Fruit fly (Drosophila melanogaster) whole organism, embryonic: Measurements from ENCODE around the gene Gr21a.

ENCODE experiments used
- Adf1 ChIP-seq: fragments of 200-800 bp; sonication (Bioruptor generic); IDR thresholded peaks from 2 replicates; pipeline ENCODE4 v1.3.6; 2022; ENCODE audit warnings: missing biosample characterization, missing genetic modification characterization
- Antp ChIP-seq: fragments of 200-800 bp; sonication (Bioruptor generic); optimal IDR thresholded peaks from 3 replicates; lab custom pipeline; 2016; ENCODE audit warnings: missing biosample characterization, missing genetic modification characterization
- Bteb2 ChIP-seq: fragments of 200-800 bp; sonication (Bioruptor generic); optimal IDR thresholded peaks from 2 replicates; lab custom pipeline; 2016; ENCODE audit warnings: missing biosample characterization, missing genetic modification characterization
- CG10654 ChIP-seq: fragments of 200-800 bp; sonication (Bioruptor generic); optimal IDR thresholded peaks from 2 replicates; lab custom pipeline; 2016; ENCODE audit warnings: missing biosample characterization, missing genetic modification characterization
- CG12236 ChIP-seq: fragments of 200-800 bp; sonication (Bioruptor generic); optimal IDR thresholded peaks from 2 replicates; lab custom pipeline; 2016; ENCODE audit warnings: missing biosample characterization, missing genetic modification characterization
- CG12299 ChIP-seq: fragments of 200-800 bp; sonication (Bioruptor generic); optimal IDR thresholded peaks from 2 replicates; lab custom pipeline; 2018; ENCODE audit warnings: missing biosample characterization, mild to moderate bottlenecking, missing genetic modification characterization
- CG13894 ChIP-seq: fragments of 200-800 bp; sonication (Bioruptor generic); optimal IDR thresholded peaks from 3 replicates; lab custom pipeline; 2018; ENCODE audit warnings: missing biosample characterization, mild to moderate bottlenecking, missing genetic modification characterization, moderate library complexity
- CG1529 ChIP-seq: fragments of 200-800 bp; sonication (Bioruptor generic); optimal IDR thresholded peaks from 3 replicates; lab custom pipeline; 2018; ENCODE audit warnings: missing biosample characterization, missing genetic modification characterization
- CG15514 ChIP-seq: fragments of 200-800 bp; sonication (Bioruptor generic); optimal IDR thresholded peaks from 3 replicates; lab custom pipeline; 2017; ENCODE audit warnings: missing biosample characterization, missing genetic modification characterization, mild to moderate bottlenecking, moderate library complexity, missing genetic modification reagents
- CG15601 ChIP-seq: fragments of 200-800 bp; sonication (Bioruptor generic); optimal IDR thresholded peaks from 3 replicates; lab custom pipeline; 2019; ENCODE audit warnings: missing biosample characterization, mild to moderate bottlenecking, missing genetic modification characterization, moderate library complexity
- CG16779 ChIP-seq: fragments of 200-800 bp; sonication (Bioruptor generic); IDR thresholded peaks from 2 replicates; pipeline ENCODE4 v1.3.6; 2022; ENCODE audit warnings: missing biosample characterization, missing genetic modification characterization
- CG16863 ChIP-seq: fragments of 200-800 bp; sonication (Bioruptor generic); optimal IDR thresholded peaks from 3 replicates; lab custom pipeline; 2016; ENCODE audit warnings: missing biosample characterization, missing genetic modification characterization
- CG18764 ChIP-seq: fragments of 200-800 bp; sonication (Bioruptor generic); optimal IDR thresholded peaks from 3 replicates; lab custom pipeline; 2016; ENCODE audit warnings: missing biosample characterization, missing genetic modification characterization
- CG2129 ChIP-seq: fragments of 200-800 bp; sonication (Bioruptor generic); IDR thresholded peaks from 2 replicates; pipeline ENCODE4 v1.3.6; 2022; ENCODE audit warnings: missing biosample characterization, missing genetic modification characterization; ENCODE audit not compliant: partially characterized antibody
- CG2678 ChIP-seq: fragments of 200-800 bp; sonication (Bioruptor generic); optimal IDR thresholded peaks from 3 replicates; lab custom pipeline; 2019; ENCODE audit warnings: missing biosample characterization, mild to moderate bottlenecking, missing genetic modification characterization, moderate library complexity
- CG2889 ChIP-seq: fragments of 200-800 bp; sonication (Bioruptor generic); IDR thresholded peaks from 3 replicates; pipeline ENCODE4 v1.3.6; 2022; ENCODE audit warnings: missing biosample characterization, missing genetic modification characterization
- CG34422 ChIP-seq: fragments of 200-800 bp; sonication (Bioruptor generic); IDR thresholded peaks from 3 replicates; pipeline ENCODE4 v1.3.6; 2022; ENCODE audit warnings: missing biosample characterization, missing genetic modification characterization
- CG3847 ChIP-seq: fragments of 200-800 bp; sonication (Bioruptor generic); IDR thresholded peaks from 2 replicates; pipeline ENCODE4 v1.3.6; 2022; ENCODE audit warnings: missing biosample characterization, missing genetic modification characterization
- CG3995 ChIP-seq: fragments of 200-800 bp; sonication (Bioruptor generic); optimal IDR thresholded peaks from 3 replicates; lab custom pipeline; 2016; ENCODE audit warnings: missing biosample characterization, missing genetic modification characterization
- CG4282 ChIP-seq: fragments of 200-800 bp; sonication (Bioruptor generic); optimal IDR thresholded peaks from 2 replicates; lab custom pipeline; 2016; ENCODE audit warnings: missing biosample characterization, missing genetic modification characterization
- CG4328 ChIP-seq: fragments of 200-800 bp; sonication (Bioruptor generic); optimal IDR thresholded peaks from 3 replicates; lab custom pipeline; 2017; ENCODE audit warnings: missing biosample characterization, missing genetic modification reagents, missing genetic modification characterization
- CG7839 ChIP-seq: fragments of 200-800 bp; sonication (Bioruptor generic); optimal IDR thresholded peaks from 3 replicates; lab custom pipeline; 2018; ENCODE audit warnings: missing biosample characterization, mild to moderate bottlenecking, missing genetic modification characterization, moderate library complexity
- CG7928 ChIP-seq: fragments of 200-800 bp; sonication (Bioruptor generic); optimal IDR thresholded peaks from 2 replicates; lab custom pipeline; 2017; ENCODE audit warnings: missing biosample characterization, mild to moderate bottlenecking, missing genetic modification characterization
- CG8359 ChIP-seq: fragments of 200-800 bp; sonication (Bioruptor generic); optimal IDR thresholded peaks from 2 replicates; lab custom pipeline; 2017; ENCODE audit warnings: missing biosample characterization, mild to moderate bottlenecking, missing genetic modification characterization, borderline replicate concordance
- CG9437 ChIP-seq: fragments of 200-800 bp; sonication (Bioruptor generic); optimal IDR thresholded peaks from 2 replicates; lab custom pipeline; 2018; ENCODE audit warnings: missing biosample characterization, mild to moderate bottlenecking, missing genetic modification characterization
- Dad ChIP-seq: fragments of 200-800 bp; sonication (Bioruptor generic); optimal IDR thresholded peaks from 3 replicates; lab custom pipeline; 2016; ENCODE audit warnings: missing biosample characterization, missing genetic modification characterization
- Dip2 ChIP-seq: fragments of 200-800 bp; sonication (Bioruptor generic); IDR thresholded peaks from 2 replicates; pipeline ENCODE4 v1.3.6; 2022; ENCODE audit warnings: missing biosample characterization, missing genetic modification characterization
- E2f2 ChIP-seq: fragments of 200-800 bp; sonication (Bioruptor generic); IDR thresholded peaks from 2 replicates; pipeline ENCODE4 v1.3.6; 2022; ENCODE audit warnings: missing biosample characterization, missing genetic modification characterization
- Ets97D ChIP-seq: fragments of 200-800 bp; sonication (Bioruptor generic); optimal IDR thresholded peaks from 3 replicates; lab custom pipeline; 2016; ENCODE audit warnings: missing biosample characterization, missing genetic modification characterization
- HLHmδ ChIP-seq: fragments of 200-800 bp; sonication (Bioruptor generic); optimal IDR thresholded peaks from 2 replicates; lab custom pipeline; 2018; ENCODE audit warnings: missing biosample characterization, mild to moderate bottlenecking, missing genetic modification characterization, moderate library complexity
- Jarid2 ChIP-seq: fragments of 200-800 bp; sonication (Bioruptor generic); optimal IDR thresholded peaks from 3 replicates; lab custom pipeline; 2017; ENCODE audit warnings: mild to moderate bottlenecking, missing biosample characterization, missing genetic modification reagents, missing genetic modification characterization
- Mad ChIP-seq: fragments of 200-800 bp; sonication (Bioruptor generic); optimal IDR thresholded peaks from 2 replicates; lab custom pipeline; 2016; ENCODE audit warnings: missing biosample characterization, missing genetic modification characterization
- Myb ChIP-seq: fragments of 200-800 bp; sonication (Bioruptor generic); optimal IDR thresholded peaks from 2 replicates; lab custom pipeline; 2016; ENCODE audit warnings: missing biosample characterization, missing genetic modification characterization
- NC2β ChIP-seq: fragments of 200-800 bp; sonication (Bioruptor generic); optimal IDR thresholded peaks from 2 replicates; lab custom pipeline; 2016; ENCODE audit warnings: missing biosample characterization, missing genetic modification characterization
- Pdp1 ChIP-seq, 2 experiments: fragments of 200-800 bp; sonication (Bioruptor generic); optimal IDR thresholded peaks; 3 replicates each; lab custom pipeline; 2016; ENCODE audit warnings: missing biosample characterization in 2 of 2, missing genetic modification characterization in 2 of 2, mild to moderate bottlenecking in 1 of 2, moderate library complexity in 1 of 2
- bowl ChIP-seq: fragments of 200-800 bp; sonication (Bioruptor generic); IDR thresholded peaks from 2 replicates; pipeline ENCODE4 v1.3.6; 2022; ENCODE audit warnings: missing biosample characterization, missing genetic modification characterization
- cato ChIP-seq: fragments of 200-800 bp; sonication (Bioruptor generic); optimal IDR thresholded peaks from 2 replicates; lab custom pipeline; 2016; ENCODE audit warnings: missing biosample characterization, missing genetic modification characterization, borderline replicate concordance
- her ChIP-seq: fragments of 200-800 bp; sonication (Bioruptor generic); optimal IDR thresholded peaks from 2 replicates; lab custom pipeline; 2016; ENCODE audit warnings: missing biosample characterization, missing genetic modification characterization
- jumu ChIP-seq: fragments of 200-800 bp; sonication (Bioruptor generic); optimal IDR thresholded peaks from 3 replicates; lab custom pipeline; 2016; ENCODE audit warnings: missing biosample characterization, missing genetic modification characterization
- kni ChIP-seq: fragments of 200-800 bp; sonication (Bioruptor generic); optimal IDR thresholded peaks from 3 replicates; lab custom pipeline; 2017; ENCODE audit warnings: mild to moderate bottlenecking, missing biosample characterization, missing genetic modification reagents, missing genetic modification characterization
- nom ChIP-seq: fragments of 200-800 bp; sonication (Bioruptor generic); optimal IDR thresholded peaks from 2 replicates; lab custom pipeline; 2017; ENCODE audit warnings: missing biosample characterization, missing genetic modification characterization, mild to moderate bottlenecking, moderate library complexity, missing genetic modification reagents
- pan ChIP-seq, 4 experiments: fragments of >200 bp in 3 of 4; fragments of 200-800 bp in 1 of 4; sonication (Bioruptor generic) in 1 of 4; optimal IDR thresholded peaks in 3 of 4; IDR thresholded peaks in 1 of 4; 2 replicates each; pipeline versions ENCODE4 v1.3.6 to Lab custom; 2017 to 2022; ENCODE audit warnings: missing biosample characterization in 2 of 4, missing genetic modification characterization in 2 of 4, mixed read lengths in 1 of 4
- psq ChIP-seq: fragments of 200-800 bp; sonication (Bioruptor generic); optimal IDR thresholded peaks from 2 replicates; lab custom pipeline; 2017; ENCODE audit warnings: missing biosample characterization, missing genetic modification characterization
- sd ChIP-seq: fragments of 200-800 bp; sonication (Bioruptor generic); optimal IDR thresholded peaks from 3 replicates; lab custom pipeline; 2018; ENCODE audit warnings: missing biosample characterization, mild to moderate bottlenecking, missing genetic modification characterization, moderate library complexity
- slbo ChIP-seq: fragments of 200-800 bp; sonication (Bioruptor generic); IDR thresholded peaks from 2 replicates; pipeline ENCODE4 v1.3.6; 2022; ENCODE audit warnings: missing biosample characterization, missing genetic modification characterization
- sqz ChIP-seq: fragments of 200-800 bp; sonication (Bioruptor generic); optimal IDR thresholded peaks from 3 replicates; lab custom pipeline; 2018; ENCODE audit warnings: missing biosample characterization, mild to moderate bottlenecking, missing genetic modification characterization
- tin ChIP-seq: fragments of 200-800 bp; sonication (Bioruptor generic); optimal IDR thresholded peaks from 3 replicates; lab custom pipeline; 2016; ENCODE audit warnings: missing biosample characterization, missing genetic modification characterization
- wor ChIP-seq: fragments of 200-800 bp; sonication (Bioruptor generic); IDR thresholded peaks from 2 replicates; pipeline ENCODE4 v1.3.6; 2022; ENCODE audit warnings: missing biosample characterization, missing genetic modification characterization
- zfh2 ChIP-seq: fragments of 200-800 bp; sonication (Bioruptor generic); optimal IDR thresholded peaks from 2 replicates; lab custom pipeline; 2016; ENCODE audit warnings: missing biosample characterization, missing genetic modification characterization

Gr21a gene

dm6 chr2L:819315-820032 is 39.2 kb downstream of the Gr21a start, which contains the start of the genes PGAP2 and Clp (continued):
- TF ChIP-seq CG4328 (GFP tag; lab: Kevin White, UChicago) (peak; percentile 48), CG3995 (GFP tag; lab: Kevin White, UChicago) (peak; percentile 9), Dip2 (GFP tag; lab: Robert Waterston, UW) (no peak), CG13894 (tag; lab: Kevin White, UChicago) (no peak), Antp (GFP tag; lab: Kevin White, UChicago) (peak; percentile 31), NC2β (GFP tag; lab: Kevin White, UChicago) (no peak), CG3847 (peak; percentile 79), CG12299 (tag; lab: Kevin White, UChicago) (peak; percentile 45), CG15514 (peak; percentile 59), Adf1 (GFP tag; lab: Robert Waterston, UW) (no peak), zfh2 (peak; percentile 56), bowl (GFP tag; lab: Robert Waterston, UW) (no peak), slbo (peak; percentile 89), cato (GFP tag; lab: Kevin White, UChicago) (peak; percentile 62), CG10654 (GFP tag; lab: Kevin White, UChicago) (peak; percentile 62), Myb (GFP tag; lab: Kevin White, UChicago) (no peak), nom (GFP tag; lab: Kevin White, UChicago) (peak; percentile 3), Ets97D (peak; percentile 55), CG12236 (GFP tag; lab: Kevin White, UChicago) (no peak), CG2678 (tag; lab: Kevin White, UChicago) (peak; percentile 80), CG7928 (GFP tag; lab: Kevin White, UChicago) (no peak), kni (no peak), Bteb2 (GFP tag; lab: Kevin White, UChicago) (peak; percentile 46), Mad (peak; percentile 65), pan (optimal IDR thresholded peaks at IDR 0.05; lab: Kevin White, UChicago) (no peak), pan (GFP tag; optimal IDR thresholded peaks at IDR 0.05 in 1 of 2, IDR thresholded peaks at IDR 0.05 in 1 of 2) (peak in 1 of 2 experiments; percentile 71), CG34422 (peak; percentile 84), psq (GFP tag; lab: Kevin White, UChicago) (no peak), CG2889 (GFP tag; lab: Robert Waterston, UW) (peak; percentile 59; the same call in 2 of the 3 replicates), sqz (no peak), Jarid2 (no peak), CG9437 (GFP tag; lab: Kevin White, UChicago) (peak; percentile 98), Pdp1 (GFP tag; optimal IDR thresholded peaks at IDR 0.05; lab: Kevin White, UChicago) (peak; percentile 67 to 69), E2f2 (peak; percentile 32; the same call in 1 of the 2 replicates), CG16779 (no peak), CG2129 (GFP tag; lab: Robert Waterston, UW) (peak; percentile 21; the same call in 1 of the 2 replicates), her (no peak), jumu (GFP tag; lab: Kevin White, UChicago) (peak; percentile 25), tin (peak; percentile 73), wor (GFP tag; lab: Robert Waterston, UW) (peak; percentile 61), CG8359 (GFP tag; lab: Kevin White, UChicago) (no peak), HLHmδ (GFP tag; lab: Kevin White, UChicago) (no peak), CG18764 (GFP tag; lab: Kevin White, UChicago) (peak; percentile 60), CG15601 (peak; percentile 62), CG16863 (GFP tag; lab: Kevin White, UChicago) (no peak), CG1529 (peak; percentile 26), sd (tag; lab: Kevin White, UChicago) (no peak), Dad (GFP tag; lab: Kevin White, UChicago) (no peak), CG7839 (tag; lab: Kevin White, UChicago) (peak; percentile 81), CG4282 (GFP tag; lab: Kevin White, UChicago) (no peak)
